Worm (Caenorhabditis elegans): ENCODE results near the gene M142.5.

Gene M142.5

DNA sequence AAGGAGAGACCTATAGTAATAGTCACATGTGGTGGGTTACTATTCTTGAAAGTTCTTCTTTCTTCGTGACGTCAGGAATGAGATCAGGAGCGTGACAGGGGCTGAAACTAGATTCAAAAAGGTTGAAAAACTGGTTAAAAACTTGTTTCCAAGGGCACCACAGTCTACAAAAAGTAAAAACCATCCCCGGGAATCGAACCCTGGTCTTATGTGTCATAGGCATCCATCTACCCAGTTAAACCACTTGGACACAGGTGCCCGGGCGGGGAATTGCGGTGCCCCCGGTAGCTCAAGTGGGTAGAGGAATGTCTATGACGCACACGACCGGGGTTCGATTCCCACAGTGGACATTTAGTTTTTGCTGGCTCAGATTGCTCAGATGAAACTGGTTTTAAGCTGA lies 26.2 kb downstream of the M142.5 start:
- TF ChIP-seq elt-1 (tag; optimal IDR thresholded peaks at IDR 0.05) = no peak
- TF ChIP-seq zag-1 (tag; optimal IDR thresholded peaks at IDR 0.05) = no peak
- no peak for TF ChIP-seq ztf-1 (GFP tag; conservative IDR thresholded peaks at IDR 0.05)
- no peak for TF ChIP-seq sma-9 (GFP tag; optimal IDR thresholded peaks at IDR 0.05)
- TF ChIP-seq sma-9 (tag; optimal IDR thresholded peaks at IDR 0.05) = no peak
- TF ChIP-seq aly-2 (tag; optimal IDR thresholded peaks at IDR 0.05) = no peak
- TF ChIP-seq nhr-21 (tag; optimal IDR thresholded peaks at IDR 0.05) = no peak
- TF ChIP-seq blmp-1 (tag; optimal IDR thresholded peaks at IDR 0.05; ENCODE audit: insufficient read depth) = no peak
- TF ChIP-seq R02D3.7 (tag; optimal IDR thresholded peaks at IDR 0.05) = no peak
- TF ChIP-seq snpc-4 (tag; optimal IDR thresholded peaks at IDR 0.05) = no peak
- TF ChIP-seq unc-55 (GFP tag; optimal IDR thresholded peaks at IDR 0.05) = no peak
- no peak for TF ChIP-seq fos-1 (tag; optimal IDR thresholded peaks at IDR 0.05)
- no peak for TF ChIP-seq unc-39 (tag; optimal IDR thresholded peaks at IDR 0.05)
- TF ChIP-seq lin-11 (tag; optimal IDR thresholded peaks at IDR 0.05) = no peak
- no peak for TF ChIP-seq ceh-82 (tag; optimal IDR thresholded peaks at IDR 0.05)
- TF ChIP-seq egl-27 (tag; optimal IDR thresholded peaks at IDR 0.05) = no peak
- TF ChIP-seq alr-1 (tag; optimal IDR thresholded peaks at IDR 0.05) = no peak
- no peak for TF ChIP-seq sem-4 (tag; optimal IDR thresholded peaks at IDR 0.05)
- TF ChIP-seq ama-1 (optimal IDR thresholded peaks at IDR 0.05) = no peak
- TF ChIP-seq nhr-11 (tag; optimal IDR thresholded peaks at IDR 0.05) = no peak

DNA sequence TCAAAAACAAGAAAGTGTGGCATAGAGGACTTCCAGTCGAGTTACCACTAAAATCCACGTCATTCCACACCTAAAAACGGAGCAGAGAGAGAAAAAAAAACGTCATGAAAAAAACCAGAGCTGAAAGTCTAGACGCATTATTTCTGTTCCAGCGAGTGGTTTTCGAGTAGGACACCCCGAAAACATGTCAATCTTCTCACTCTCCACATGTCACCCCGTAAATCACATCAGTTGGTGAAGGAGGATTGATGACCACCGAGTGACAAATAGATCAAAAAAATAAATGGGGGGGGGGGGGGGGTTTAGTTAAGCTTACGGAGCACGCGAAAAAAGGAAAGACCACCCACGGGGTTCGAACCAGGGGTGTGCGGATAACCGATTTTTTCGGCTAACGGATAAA lies 26.7 kb downstream of the M142.5 start:
- TF ChIP-seq C34F6.9 (tag; optimal IDR thresholded peaks at IDR 0.05) (no peak), nhr-21 (tag; optimal IDR thresholded peaks at IDR 0.05) (no peak)

DNA sequence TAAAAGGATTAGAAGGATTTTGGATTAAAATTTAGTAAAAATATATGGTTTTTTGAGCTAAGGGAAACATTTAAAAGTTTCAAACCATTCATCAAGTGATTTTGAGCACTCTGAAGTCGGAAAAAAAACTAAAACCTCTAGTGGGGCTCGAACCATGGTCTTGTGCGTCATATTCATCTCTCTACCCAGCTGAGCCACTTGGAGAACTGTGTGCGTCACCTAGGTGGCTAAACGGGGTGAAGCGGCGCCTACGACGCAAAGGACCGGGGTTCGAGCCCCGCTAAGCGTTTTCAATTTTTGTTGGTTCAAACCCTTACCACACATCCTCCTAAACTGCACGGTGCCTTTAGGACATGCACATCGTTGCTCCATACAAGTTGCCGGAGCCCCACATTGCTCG lies 29.4 kb downstream of the M142.5 start:
- TF ChIP-seq egl-27 (tag; optimal IDR thresholded peaks at IDR 0.05) (no peak), sma-3 (GFP tag; optimal IDR thresholded peaks at IDR 0.05) (no peak), ceh-82 (tag; optimal IDR thresholded peaks at IDR 0.05) (no peak), sem-4 (tag; optimal IDR thresholded peaks at IDR 0.05) (no peak), lin-13 (GFP tag; optimal IDR thresholded peaks at IDR 0.05) (no peak), dmd-4 (tag; optimal IDR thresholded peaks at IDR 0.05) (no peak)

DNA sequence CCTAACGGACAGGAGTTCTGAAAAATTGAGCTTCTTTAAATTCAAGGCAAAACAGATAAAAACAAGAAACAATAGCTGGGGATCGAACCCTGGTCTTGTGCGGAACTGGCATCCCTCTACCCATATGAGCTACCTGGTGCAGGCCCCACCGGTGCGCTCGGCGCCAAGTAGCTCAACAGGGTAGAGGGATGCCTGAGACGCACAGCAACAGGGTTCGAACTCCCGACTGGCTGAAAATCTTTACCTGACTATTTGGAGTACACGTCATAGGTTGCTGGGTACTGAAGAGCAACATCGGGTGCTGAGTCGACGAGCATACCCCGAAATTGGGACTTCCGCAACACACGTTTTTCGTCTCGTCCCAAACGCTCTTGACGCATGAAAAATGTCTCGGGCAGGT lies 31.9 kb downstream of the M142.5 start:
- TF ChIP-seq mdl-1 (tag; optimal IDR thresholded peaks at IDR 0.05) = no peak
- TF ChIP-seq nhr-10 (tag; optimal IDR thresholded peaks at IDR 0.05) = no peak
- no peak for TF ChIP-seq lin-39 (tag; optimal IDR thresholded peaks at IDR 0.05)
- TF ChIP-seq snpc-4 (tag; optimal IDR thresholded peaks at IDR 0.05) = no peak
- no peak for TF ChIP-seq crh-2 (tag; optimal IDR thresholded peaks at IDR 0.05)
- TF ChIP-seq unc-39 (tag; optimal IDR thresholded peaks at IDR 0.05) = no peak
- TF ChIP-seq unc-55 (GFP tag; optimal IDR thresholded peaks at IDR 0.05) = no peak
- no peak for TF ChIP-seq peb-1 (tag; optimal IDR thresholded peaks at IDR 0.05)
- no peak for TF ChIP-seq ztf-1 (GFP tag; conservative IDR thresholded peaks at IDR 0.05)
- no peak for TF ChIP-seq C34F6.9 (tag; optimal IDR thresholded peaks at IDR 0.05)
- TF ChIP-seq mab-5 (tag; optimal IDR thresholded peaks at IDR 0.05) = no peak
- TF ChIP-seq ama-1 (optimal IDR thresholded peaks at IDR 0.05) = no peak

- TF ChIP-seq nhr-21 (tag; optimal IDR thresholded peaks at IDR 0.05) (no peak), elt-3 (tag; optimal IDR thresholded peaks at IDR 0.05) (no peak), ztf-11 (tag; optimal IDR thresholded peaks at IDR 0.05) (no peak), unc-55 (GFP tag; optimal IDR thresholded peaks at IDR 0.05) (no peak), lsy-2 (tag; optimal IDR thresholded peaks at IDR 0.05) (no peak), nhr-6 (tag; optimal IDR thresholded peaks at IDR 0.05) (no peak), gmeb-1 (tag; optimal IDR thresholded peaks at IDR 0.05) (no peak), aly-2 (tag; optimal IDR thresholded peaks at IDR 0.05) (no peak), nhr-77 (tag; optimal IDR thresholded peaks at IDR 0.05) (no peak), unc-62 (GFP tag; optimal IDR thresholded peaks at IDR 0.05) (no peak)
Observed at ce11 chrIII:10967010-10967409, 36.0 kb downstream of the M142.5 start, which contains the start of gene W05B2.2. W05B2.2 (minus strand) TSS chrIII:10967110.

All from whole organism, L2 larva.